Worm (Caenorhabditis elegans) whole organism, early embryonic: ENCODE results near the gene idpb-3.

Experiments used
- B0310.2 ChIP-seq: sonication (generic microtip); optimal IDR thresholded peaks from 2 replicates; lab custom pipeline; 2016; ENCODE audit warnings: mild to moderate bottlenecking, missing genetic modification characterization, missing compliant biosample characterization
- F13C5.2 ChIP-seq: sonication (generic microtip); optimal IDR thresholded peaks from 2 replicates; lab custom pipeline; 2017; ENCODE audit warnings: mild to moderate bottlenecking, missing genetic modification characterization, inconsistent platforms, missing compliant biosample characterization
- ama-1 ChIP-seq: fragments of 150-350 bp; optimal IDR thresholded peaks from 2 replicates; lab custom pipeline; 2014
- ceh-13 ChIP-seq: fragments of 200-800 bp; sonication (Bioruptor generic); optimal IDR thresholded peaks from 2 replicates; lab custom pipeline; 2018; ENCODE audit warnings: mild to moderate bottlenecking, missing genetic modification characterization, missing compliant biosample characterization
- ceh-36 ChIP-seq: sonication (generic microtip); optimal IDR thresholded peaks from 2 replicates; lab custom pipeline; 2016; ENCODE audit warnings: missing genetic modification characterization, inconsistent platforms, missing compliant biosample characterization
- flt-1 ChIP-seq: fragments of 200-800 bp; sonication (Bioruptor generic); IDR thresholded peaks from 2 replicates; pipeline ENCODE4 v1.3.6; 2022; ENCODE audit warnings: missing genetic modification characterization, missing compliant biosample characterization
- hmbx-1 ChIP-seq: sonication (generic microtip); optimal IDR thresholded peaks from 2 replicates; lab custom pipeline; 2016; ENCODE audit warnings: mild to moderate bottlenecking, missing genetic modification characterization, missing compliant biosample characterization
- hmg-4 ChIP-seq: fragments of 200-800 bp; sonication (Bioruptor generic); optimal IDR thresholded peaks from 2 replicates; lab custom pipeline; 2018; ENCODE audit warnings: mild to moderate bottlenecking, missing genetic modification characterization, missing compliant biosample characterization
- hnd-1 ChIP-seq: sonication (generic microtip); optimal IDR thresholded peaks from 2 replicates; lab custom pipeline; 2016; ENCODE audit warnings: missing genetic modification characterization, missing compliant biosample characterization
- pes-1 ChIP-seq: fragments of 200-800 bp; sonication (Bioruptor generic); IDR thresholded peaks from 2 replicates; pipeline ENCODE4 v1.3.6; 2022; ENCODE audit warnings: missing genetic modification reagents, missing genetic modification characterization, missing compliant biosample characterization
- scrt-1 ChIP-seq: fragments of 200-800 bp; sonication (Bioruptor generic); IDR thresholded peaks from 2 replicates; pipeline ENCODE4 v1.3.6; 2022; ENCODE audit warnings: missing genetic modification characterization, missing compliant biosample characterization
- sea-1 ChIP-seq: fragments of 200-800 bp; sonication (Bioruptor generic); conservative IDR thresholded peaks from 2 replicates; pipeline ENCODE4 v1.3.6; 2022; ENCODE audit warnings: missing genetic modification characterization, missing compliant biosample characterization
- tbx-11 ChIP-seq: fragments of 200-800 bp; sonication (Bioruptor generic); IDR thresholded peaks from 2 replicates; pipeline ENCODE4 v1.3.6; 2022; ENCODE audit warnings: missing genetic modification characterization, missing compliant biosample characterization

DNA sequence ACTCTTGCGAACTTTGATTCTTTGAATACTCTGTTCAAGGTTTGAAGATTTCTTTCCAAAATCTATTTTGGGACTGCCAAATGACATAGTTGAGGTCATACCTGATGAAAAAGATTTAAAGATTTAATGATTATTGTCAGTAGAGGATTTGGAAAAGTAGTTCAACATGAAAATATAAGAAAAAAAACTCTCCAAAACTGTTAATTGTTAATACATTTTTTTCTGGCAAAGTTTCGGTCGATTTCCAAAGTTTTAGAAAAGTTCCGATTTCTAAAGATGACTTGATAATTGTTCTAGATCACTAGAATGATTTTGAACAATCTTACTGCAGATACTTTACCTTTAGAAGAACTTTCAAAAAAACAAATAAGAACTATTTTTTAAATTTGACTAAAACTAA lies 30.3 kb downstream of the idpb-3 start, which contains the start of gene C27A2.7:
- TF ChIP-seq sea-1 (GFP tag; lab: Robert Waterston, UW), result no peak
- no peak for TF ChIP-seq ama-1
- TF ChIP-seq hmbx-1 (tag; lab: Kevin White, UChicago), result no peak
- TF ChIP-seq B0310.2 (tag; lab: Kevin White, UChicago), result no peak
- no peak for TF ChIP-seq pes-1
- TF ChIP-seq flt-1 (GFP tag; lab: Robert Waterston, UW), result no peak
- no peak for TF ChIP-seq tbx-11 (GFP tag; lab: Robert Waterston, UW)
- TF ChIP-seq hnd-1, result no peak
- no peak for TF ChIP-seq ceh-36 (tag; lab: Kevin White, UChicago)
- no peak for TF ChIP-seq F13C5.2
- no peak for TF ChIP-seq scrt-1 (GFP tag; lab: Robert Waterston, UW)
- no peak for TF ChIP-seq ceh-13
- no peak for TF ChIP-seq hmg-4
